Fruit fly (Drosophila melanogaster) whole organism, pupa: ENCODE data around the gene sls.

Experiments
- CG12605 ChIP-seq: fragments of 200-800 bp; sonication (Bioruptor generic); IDR thresholded peaks from 2 replicates; pipeline ENCODE4 v1.3.6; 2022; ENCODE audit warnings: missing biosample characterization, missing genetic modification characterization
- EcR ChIP-seq: fragments of 200-800 bp; sonication (Bioruptor generic); optimal IDR thresholded peaks from 3 replicates; lab custom pipeline; 2019; ENCODE audit warnings: missing biosample characterization, missing genetic modification characterization, mild to moderate bottlenecking, moderate library complexity, missing genetic modification reagents
- gl ChIP-seq: fragments of 200-800 bp; sonication (Bioruptor generic); optimal IDR thresholded peaks from 2 replicates; lab custom pipeline; 2018; ENCODE audit warnings: missing biosample characterization, mild to moderate bottlenecking, missing genetic modification characterization

- TF ChIP-seq EcR (GFP tag; lab: Kevin White, UChicago) (no peak), gl (tag; lab: Kevin White, UChicago) (peak; percentile 36), CG12605 (GFP tag; lab: Robert Waterston, UW) (peak; percentile 91)
Observed at dm6 chr3L:2162019-2162418, 46.6 kb upstream of the sls start.
